Worm (Caenorhabditis elegans): ENCODE data around the gene unc-96.

DNA sequence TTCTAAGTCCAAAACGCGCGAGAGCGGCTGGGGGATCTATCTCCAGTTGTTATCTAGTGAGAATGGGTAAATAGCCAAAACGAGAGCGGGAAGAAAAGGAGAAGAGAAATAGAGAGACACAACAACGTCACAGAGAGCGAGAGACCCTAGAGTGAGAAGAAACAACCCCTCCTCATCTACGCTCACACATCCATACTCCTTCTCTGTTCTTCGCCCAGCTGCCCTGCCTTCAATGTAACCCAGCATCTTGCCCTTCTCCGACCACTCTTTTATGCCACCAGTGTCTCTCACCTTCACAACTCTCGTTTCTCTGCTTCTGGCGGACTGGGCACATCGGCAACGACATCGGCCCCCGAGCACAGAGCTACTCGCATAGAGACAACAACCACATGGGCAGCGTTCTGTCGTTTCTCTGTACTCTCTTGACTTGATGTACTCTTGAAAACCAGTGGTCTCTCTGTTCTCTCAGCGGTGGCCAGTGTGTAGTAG is 27.8 kb downstream of the unc-96 start:
- peak; percentile 61 to 76 for TF ChIP-seq lsy-2 (tag; optimal IDR thresholded peaks at IDR 0.05)
- peak; percentile 48 for TF ChIP-seq nhr-23 (tag; optimal IDR thresholded peaks at IDR 0.05)
- TF ChIP-seq ama-1 (optimal IDR thresholded peaks at IDR 0.05): no peak
- TF ChIP-seq nhr-129 (tag; optimal IDR thresholded peaks at IDR 0.05): peak; percentile 98
- TF ChIP-seq mdl-1 (tag; optimal IDR thresholded peaks at IDR 0.05): peak; percentile 86 to 96
- TF ChIP-seq lin-11 (tag; optimal IDR thresholded peaks at IDR 0.05): peak; percentile 56
